Worm (Caenorhabditis elegans) whole organism, L4 larva: ENCODE results near the gene grd-5.

ENCODE experiments used
- F26F4.8 ChIP-seq: fragments of 200-800 bp; sonication (Bioruptor generic); conservative IDR thresholded peaks from 2 replicates; pipeline ENCODE4 v1.3.6; 2022; ENCODE audit warnings: missing genetic modification characterization, missing compliant biosample characterization
- F37D6.2 ChIP-seq: sonication (generic microtip); optimal IDR thresholded peaks from 2 replicates; lab custom pipeline; 2016; ENCODE audit warnings: mild to moderate bottlenecking, missing genetic modification characterization, missing compliant biosample characterization
- F44E2.7 ChIP-seq: fragments of 200-800 bp; sonication (Bioruptor generic); IDR thresholded peaks from 2 replicates; pipeline ENCODE4 v2.1.2; 2022; ENCODE audit warnings: missing genetic modification characterization, missing compliant biosample characterization
- F49E8.2 ChIP-seq: sonication (generic microtip); optimal IDR thresholded peaks from 2 replicates; lab custom pipeline; 2016; ENCODE audit warnings: missing compliant biosample characterization, mild to moderate bottlenecking, missing genetic modification characterization, borderline replicate concordance
- ZK337.2 ChIP-seq: fragments of 200-800 bp; sonication (Bioruptor generic); IDR thresholded peaks from 2 replicates; pipeline ENCODE4 v1.3.6; 2022; ENCODE audit warnings: missing genetic modification reagents, missing genetic modification characterization, missing compliant biosample characterization
- ZK546.5 ChIP-seq, 2 experiments: sonication (generic microtip); optimal IDR thresholded peaks; 2 replicates each; lab custom pipeline; 2017; ENCODE audit warnings: missing biosample characterization in 2 of 2, missing genetic modification characterization in 2 of 2
- aha-1 ChIP-seq: fragments of 150-350 bp; peaks from one replicate; lab custom pipeline; 2014; ENCODE audit warnings: missing biosample characterization, missing genetic modification characterization
- ama-1 ChIP-seq: fragments of 150-350 bp; optimal IDR thresholded peaks from 2 replicates; lab custom pipeline; 2014; ENCODE audit warnings: inconsistent platforms, mixed read lengths
- ceh-20 ChIP-seq: fragments of 200-800 bp; sonication (Bioruptor generic); IDR thresholded peaks from 2 replicates; pipeline ENCODE4 v1.3.6; 2022; ENCODE audit warnings: missing genetic modification reagents, missing genetic modification characterization, missing compliant biosample characterization
- ceh-32 ChIP-seq: sonication (generic microtip); optimal IDR thresholded peaks from 2 replicates; lab custom pipeline; 2016; ENCODE audit warnings: mild to moderate bottlenecking, missing genetic modification characterization, missing compliant biosample characterization; ENCODE audit not compliant: poor library complexity
- ceh-44 ChIP-seq: fragments of 200-800 bp; sonication (Bioruptor generic); IDR thresholded peaks from 2 replicates; pipeline ENCODE4 v1.3.6; 2022; ENCODE audit warnings: missing genetic modification reagents, missing genetic modification characterization, missing compliant biosample characterization
- ceh-62 ChIP-seq: sonication (generic microtip); optimal IDR thresholded peaks from 2 replicates; lab custom pipeline; 2017; ENCODE audit warnings: missing biosample characterization, missing genetic modification characterization
- ctbp-1 ChIP-seq: fragments of 200-800 bp; sonication (Bioruptor generic); IDR thresholded peaks from 2 replicates; pipeline ENCODE4 v1.3.6; 2022; ENCODE audit warnings: missing genetic modification reagents, missing genetic modification characterization, missing compliant biosample characterization
- daf-16 ChIP-seq, 3 experiments: sonication (generic microtip); optimal IDR thresholded peaks; 2 replicates each; lab custom pipeline; 2016 to 2017; ENCODE audit warnings: missing genetic modification characterization in 3 of 3, missing genetic modification reagents in 3 of 3, mild to moderate bottlenecking in 2 of 3, missing compliant biosample characterization in 2 of 3, missing biosample characterization in 1 of 3, moderate library complexity in 1 of 3
- daf-8 ChIP-seq: fragments of 200-800 bp; sonication (Bioruptor generic); IDR thresholded peaks from 2 replicates; pipeline ENCODE4 v1.3.6; 2022; ENCODE audit warnings: missing genetic modification characterization, missing compliant biosample characterization
- dmd-6 ChIP-seq: fragments of 200-800 bp; sonication (Bioruptor generic); IDR thresholded peaks from 2 replicates; pipeline ENCODE4 v1.3.6; 2022; ENCODE audit warnings: missing genetic modification reagents, missing genetic modification characterization, missing compliant biosample characterization
- dpl-1 ChIP-seq: fragments of 150-350 bp; optimal IDR thresholded peaks from 2 replicates; lab custom pipeline; 2014; ENCODE audit warnings: missing biosample characterization, missing genetic modification reagents, missing genetic modification characterization
- duxl-1 ChIP-seq: sonication (generic microtip); optimal IDR thresholded peaks from 2 replicates; lab custom pipeline; 2016; ENCODE audit warnings: mild to moderate bottlenecking, missing genetic modification characterization, moderate library complexity, missing compliant biosample characterization; ENCODE audit not compliant: poor library complexity
- fkh-10 ChIP-seq: fragments of 150-350 bp; optimal IDR thresholded peaks from 2 replicates; lab custom pipeline; 2014; ENCODE audit warnings: missing biosample characterization, missing genetic modification reagents, missing genetic modification characterization
- hif-1 ChIP-seq, 2 experiments: sonication (generic microtip); optimal IDR thresholded peaks; 2 replicates each; lab custom pipeline; 2016 to 2017; ENCODE audit warnings: missing compliant biosample characterization in 2 of 2, missing genetic modification characterization in 2 of 2, missing genetic modification reagents in 2 of 2, missing genotype in 2 of 2, mild to moderate bottlenecking in 1 of 2
- hlh-11 ChIP-seq: fragments of 200-800 bp; sonication (Bioruptor generic); optimal IDR thresholded peaks from 2 replicates; lab custom pipeline; 2018; ENCODE audit warnings: mild to moderate bottlenecking, missing genetic modification characterization, missing compliant biosample characterization
- hmg-1.1 ChIP-seq: fragments of 200-800 bp; sonication (Bioruptor generic); IDR thresholded peaks from 2 replicates; pipeline ENCODE4 v1.3.6; 2022; ENCODE audit warnings: missing genetic modification reagents, missing genetic modification characterization, missing compliant biosample characterization
- lin-1 ChIP-seq: fragments of 200-800 bp; sonication (Bioruptor generic); IDR thresholded peaks from 2 replicates; pipeline ENCODE4 v1.3.6; 2022; ENCODE audit warnings: missing genetic modification reagents, missing genetic modification characterization, missing compliant biosample characterization
- lin-38 ChIP-seq: fragments of 200-800 bp; sonication (Bioruptor generic); IDR thresholded peaks from 2 replicates; pipeline ENCODE4 v1.3.6; 2022; ENCODE audit warnings: missing genetic modification reagents, missing genetic modification characterization, missing compliant biosample characterization
- lir-3 ChIP-seq: sonication (generic microtip); optimal IDR thresholded peaks from 2 replicates; lab custom pipeline; 2016; ENCODE audit warnings: mild to moderate bottlenecking, missing genetic modification characterization, missing compliant biosample characterization
- mdl-1 ChIP-seq, 2 experiments: fragments of 150-350 bp in 1 of 2; sonication (generic microtip) in 1 of 2; optimal IDR thresholded peaks; 2 replicates each; lab custom pipeline; 2014 to 2017; ENCODE audit warnings: missing biosample characterization in 2 of 2, missing genetic modification characterization in 2 of 2
- mep-1 ChIP-seq: fragments of 150-350 bp; sonication (generic microtip); optimal IDR thresholded peaks from 3 replicates; lab custom pipeline; 2014; ENCODE audit warnings: missing biosample characterization, missing genetic modification characterization
- mes-2 ChIP-seq: sonication (generic microtip); optimal IDR thresholded peaks from 2 replicates; lab custom pipeline; 2016; ENCODE audit warnings: missing genotype, mild to moderate bottlenecking, missing genetic modification characterization, missing compliant biosample characterization; ENCODE audit not compliant: poor library complexity, severe bottlenecking
- nhr-10 ChIP-seq: fragments of 150-350 bp; optimal IDR thresholded peaks from 2 replicates; lab custom pipeline; 2014; ENCODE audit warnings: missing biosample characterization, missing genetic modification characterization
- nhr-11 ChIP-seq: fragments of 150-350 bp; optimal IDR thresholded peaks from 2 replicates; lab custom pipeline; 2014; ENCODE audit warnings: missing biosample characterization, missing genetic modification characterization
- nhr-237 ChIP-seq: sonication (generic microtip); optimal IDR thresholded peaks from 2 replicates; lab custom pipeline; 2017; ENCODE audit warnings: missing biosample characterization, missing genetic modification characterization
- nhr-25 ChIP-seq: sonication (generic microtip); optimal IDR thresholded peaks from 2 replicates; lab custom pipeline; 2017; ENCODE audit warnings: missing genetic modification characterization, mild to moderate bottlenecking, missing compliant biosample characterization, antibody characterized with exemption, moderate library complexity, borderline replicate concordance; ENCODE audit not compliant: insufficient read depth
- nhr-41 ChIP-seq: fragments of 200-800 bp; sonication (Bioruptor generic); IDR thresholded peaks from 2 replicates; pipeline ENCODE4 v1.3.6; 2022; ENCODE audit warnings: missing genetic modification reagents, missing genetic modification characterization, missing compliant biosample characterization
- nhr-48 ChIP-seq: sonication (generic microtip); optimal IDR thresholded peaks from 2 replicates; lab custom pipeline; 2016; ENCODE audit warnings: mild to moderate bottlenecking, missing genetic modification characterization, missing compliant biosample characterization
- nhr-77 ChIP-seq: fragments of 150-350 bp; optimal IDR thresholded peaks from 2 replicates; lab custom pipeline; 2014; ENCODE audit warnings: missing biosample characterization, missing genetic modification characterization
- pha-4 ChIP-seq, 2 experiments: fragments of 150-350 bp in 1 of 2; fragments of 200-800 bp in 1 of 2; sonication (Bioruptor generic) in 1 of 2; IDR thresholded peaks in 1 of 2; optimal IDR thresholded peaks in 1 of 2; 2 replicates each; pipeline versions ENCODE4 v1.3.6 to Lab custom; 2014 to 2022; ENCODE audit warnings: missing genetic modification characterization in 2 of 2, missing genetic modification reagents in 2 of 2, missing biosample characterization in 1 of 2, missing compliant biosample characterization in 1 of 2
- php-3 ChIP-seq: fragments of 200-800 bp; sonication (Bioruptor generic); IDR thresholded peaks from 2 replicates; pipeline ENCODE4 v1.3.6; 2022; ENCODE audit warnings: missing genetic modification reagents, missing genetic modification characterization, missing compliant biosample characterization
- pqm-1 ChIP-seq: sonication (generic microtip); optimal IDR thresholded peaks from 2 replicates; lab custom pipeline; 2017; ENCODE audit warnings: missing biosample characterization, missing genetic modification characterization
- rbr-2 ChIP-seq: sonication (generic microtip); optimal IDR thresholded peaks from 2 replicates; lab custom pipeline; 2016; ENCODE audit warnings: missing genotype, missing genetic modification characterization, missing compliant biosample characterization
- skn-1 ChIP-seq: fragments of 150-350 bp; optimal IDR thresholded peaks from 2 replicates; lab custom pipeline; 2014; ENCODE audit warnings: missing biosample characterization, missing genetic modification characterization
- spr-1 ChIP-seq: sonication (generic microtip); optimal IDR thresholded peaks from 2 replicates; lab custom pipeline; 2016; ENCODE audit warnings: mild to moderate bottlenecking, missing genetic modification characterization, missing compliant biosample characterization
- spr-3 ChIP-seq: fragments of 200-800 bp; sonication (Bioruptor generic); optimal IDR thresholded peaks from 2 replicates; lab custom pipeline; 2018; ENCODE audit warnings: mild to moderate bottlenecking, missing genetic modification characterization, missing compliant biosample characterization
- unc-130 ChIP-seq: sonication (generic microtip); optimal IDR thresholded peaks from 2 replicates; lab custom pipeline; 2016; ENCODE audit warnings: missing genetic modification reagents, missing genetic modification characterization, missing compliant biosample characterization
- unc-39 ChIP-seq: sonication (generic microtip); optimal IDR thresholded peaks from 2 replicates; lab custom pipeline; 2017; ENCODE audit warnings: missing biosample characterization, missing genetic modification characterization
- zag-1 ChIP-seq: fragments of 150-350 bp; optimal IDR thresholded peaks from 2 replicates; lab custom pipeline; 2014; ENCODE audit warnings: missing biosample characterization, missing genetic modification characterization
- zfp-2 ChIP-seq: sonication (generic microtip); optimal IDR thresholded peaks from 2 replicates; lab custom pipeline; 2016; ENCODE audit warnings: mild to moderate bottlenecking, missing genetic modification characterization, missing compliant biosample characterization
- zip-11 ChIP-seq: fragments of 200-800 bp; sonication (Bioruptor generic); IDR thresholded peaks from 2 replicates; pipeline ENCODE4 v1.3.6; 2022; ENCODE audit warnings: missing genetic modification characterization, missing compliant biosample characterization

grd-5 gene

DNA sequence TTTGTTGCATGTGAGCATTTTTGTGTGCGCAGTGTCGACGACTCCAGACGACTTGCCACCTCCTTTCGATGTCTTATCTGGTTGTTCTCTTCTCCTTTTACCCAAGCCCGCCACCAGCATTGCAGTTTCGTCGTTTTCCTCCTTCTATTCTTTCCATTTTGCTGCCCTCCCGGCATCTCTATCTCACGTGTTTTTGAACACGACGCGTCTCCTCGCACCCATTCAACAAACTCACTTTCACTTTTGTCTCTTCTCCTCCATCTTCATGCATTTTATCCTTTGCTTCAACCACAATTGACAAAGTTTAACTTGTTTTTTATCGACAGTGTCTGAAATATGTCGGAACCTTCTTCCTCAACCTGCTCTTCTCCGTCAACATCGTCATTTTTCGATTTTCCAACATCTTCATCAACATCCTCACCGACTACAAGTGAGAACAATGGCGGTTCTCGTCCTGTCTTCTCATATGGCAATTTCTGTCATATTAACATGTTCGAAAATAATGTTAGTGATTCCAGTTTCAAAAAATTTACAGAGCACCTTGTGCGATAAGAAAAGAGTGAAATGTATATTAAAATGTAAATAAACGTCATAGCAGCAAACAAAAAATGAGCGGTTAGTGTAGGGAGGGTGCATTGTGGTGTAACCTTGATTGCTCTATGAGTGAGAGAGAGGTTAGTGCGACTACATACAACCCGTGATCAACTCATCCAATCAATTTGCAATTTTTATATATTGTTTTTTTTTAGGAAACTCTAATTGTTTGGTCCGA lies 8.0 kb upstream of the grd-5 start, which contains the start of gene fip-4 (continued):
- TF ChIP-seq nhr-25 (tag; lab: Kevin White, UChicago), result peak; percentile 69
- TF ChIP-seq ceh-44 (GFP tag; lab: Robert Waterston, UW), result no peak
- no peak for TF ChIP-seq F49E8.2 (tag; lab: Kevin White, UChicago)

ce11 chrV:8615711-8616110 lies 3.1 kb upstream of the grd-5 start:
- 0 out of 2 replicates have a peak, but pooled peaks have one; percentile 10 for TF ChIP-seq ceh-44 (GFP tag; lab: Robert Waterston, UW)
- no peak for TF ChIP-seq nhr-237
- no peak for TF ChIP-seq nhr-77
- 0 out of 2 replicates have a peak, but pooled peaks have one; percentile 20 for TF ChIP-seq hmg-1.1
- TF ChIP-seq dpl-1, result no peak
- no peak for TF ChIP-seq zfp-2 (tag; lab: Kevin White, UChicago)
- no peak for TF ChIP-seq F44E2.7 (GFP tag; lab: Robert Waterston, UW)
- no peak for TF ChIP-seq duxl-1
- TF ChIP-seq ama-1 (lab: Kevin White, UChicago), result peak; percentile 68
- TF ChIP-seq fkh-10 (GFP tag; lab: Kevin White, UChicago), result no peak
- no peak for TF ChIP-seq pha-4 (GFP tag; IDR thresholded peaks at IDR 0.05; lab: Robert Waterston, UW)
- TF ChIP-seq pha-4 (tag; optimal IDR thresholded peaks at IDR 0.05; lab: Kevin White, UChicago), result no peak
- peak; percentile 15 for TF ChIP-seq mep-1 (tag; lab: Kevin White, UChicago)
- no peak for TF ChIP-seq nhr-41 (GFP tag; lab: Robert Waterston, UW)
- TF ChIP-seq ctbp-1 (GFP tag; lab: Robert Waterston, UW), result 0 out of 2 replicates have a peak, but pooled peaks have one; percentile 7
- TF ChIP-seq ZK337.2 (GFP tag; lab: Robert Waterston, UW), result no peak
- TF ChIP-seq hif-1 (tag; optimal IDR thresholded peaks at IDR 0.05; lab: Kevin White, UChicago), result no peak
- TF ChIP-seq mes-2 (tag; lab: Kevin White, UChicago), result peak; percentile 21
- TF ChIP-seq ceh-20 (GFP tag; lab: Robert Waterston, UW), result no peak
- no peak for TF ChIP-seq spr-3 (GFP tag; lab: Kevin White, UChicago)
- TF ChIP-seq nhr-11 (tag; lab: Kevin White, UChicago), result no peak
- no peak for TF ChIP-seq unc-39 (tag; lab: Kevin White, UChicago)
- peak; percentile 77 for TF ChIP-seq aha-1 (tag; lab: Kevin White, UChicago)
- TF ChIP-seq dmd-6 (GFP tag; lab: Robert Waterston, UW), result no peak
- no peak for TF ChIP-seq ZK546.5 (tag; optimal IDR thresholded peaks at IDR 0.05; lab: Kevin White, UChicago)
- TF ChIP-seq rbr-2, result no peak
- TF ChIP-seq unc-130, result no peak
- TF ChIP-seq ceh-32 (tag; lab: Kevin White, UChicago), result no peak
- no peak for TF ChIP-seq zag-1 (tag; lab: Kevin White, UChicago)
- no peak for TF ChIP-seq F37D6.2 (tag; lab: Kevin White, UChicago)
- TF ChIP-seq ceh-62, result no peak
- TF ChIP-seq nhr-10 (tag; lab: Kevin White, UChicago), result no peak
- TF ChIP-seq nhr-48 (tag; lab: Kevin White, UChicago), result peak; percentile 19
- TF ChIP-seq lir-3 (tag; lab: Kevin White, UChicago), result no peak
- TF ChIP-seq hlh-11 (tag; lab: Kevin White, UChicago), result no peak
- TF ChIP-seq pqm-1 (tag; lab: Kevin White, UChicago), result no peak
- no peak for TF ChIP-seq mdl-1 (tag; optimal IDR thresholded peaks at IDR 0.05; lab: Kevin White, UChicago)
- TF ChIP-seq spr-1, result no peak
- no peak for TF ChIP-seq lin-1 (GFP tag; lab: Robert Waterston, UW)
- TF ChIP-seq daf-16 (GFP tag; optimal IDR thresholded peaks at IDR 0.05; lab: Kevin White, UChicago), result no peak
- TF ChIP-seq daf-16 (tag; optimal IDR thresholded peaks at IDR 0.05; lab: Kevin White, UChicago), result peak; percentile 9
- TF ChIP-seq skn-1 (tag; lab: Kevin White, UChicago), result no peak
- no peak for TF ChIP-seq daf-8 (GFP tag; lab: Robert Waterston, UW)
- TF ChIP-seq F26F4.8 (GFP tag; lab: Robert Waterston, UW), result no peak
- no peak for TF ChIP-seq zip-11 (GFP tag; lab: Robert Waterston, UW)
- no peak for TF ChIP-seq php-3
- no peak for TF ChIP-seq lin-38 (GFP tag; lab: Robert Waterston, UW)
